Worm (Caenorhabditis elegans) whole organism, L3 larva: ENCODE data around the gene F40G9.14.

Experiments used
- ama-1 ChIP-seq: fragments of 150-350 bp; optimal IDR thresholded peaks from 2 replicates; lab custom pipeline; 2018
- ceh-82 ChIP-seq: fragments of 150-350 bp; optimal IDR thresholded peaks from 2 replicates; lab custom pipeline; 2014; ENCODE audit warnings: missing biosample characterization, missing genetic modification characterization
- nfya-1 ChIP-seq: sonication (generic microtip); optimal IDR thresholded peaks from 2 replicates; lab custom pipeline; 2017; ENCODE audit warnings: missing genetic modification characterization, mild to moderate bottlenecking, missing compliant biosample characterization, antibody characterized with exemption, moderate library complexity; ENCODE audit not compliant: insufficient read depth
- nhr-23 ChIP-seq: fragments of 150-350 bp; optimal IDR thresholded peaks from 2 replicates; lab custom pipeline; 2014; ENCODE audit warnings: missing biosample characterization, missing genetic modification reagents, missing genetic modification characterization
- nhr-76 ChIP-seq: fragments of 150-350 bp; sonication (generic microtip); optimal IDR thresholded peaks from 5 replicates; lab custom pipeline; 2014; ENCODE audit warnings: missing biosample characterization, missing genetic modification characterization
- pha-4 ChIP-seq: fragments of 150-350 bp; optimal IDR thresholded peaks from 2 replicates; lab custom pipeline; 2014; ENCODE audit warnings: missing biosample characterization, missing genetic modification reagents, missing genetic modification characterization
- unc-39 ChIP-seq: sonication (generic microtip); optimal IDR thresholded peaks from 4 replicates; lab custom pipeline; 2017; ENCODE audit warnings: missing biosample characterization, missing genetic modification characterization

DNA sequence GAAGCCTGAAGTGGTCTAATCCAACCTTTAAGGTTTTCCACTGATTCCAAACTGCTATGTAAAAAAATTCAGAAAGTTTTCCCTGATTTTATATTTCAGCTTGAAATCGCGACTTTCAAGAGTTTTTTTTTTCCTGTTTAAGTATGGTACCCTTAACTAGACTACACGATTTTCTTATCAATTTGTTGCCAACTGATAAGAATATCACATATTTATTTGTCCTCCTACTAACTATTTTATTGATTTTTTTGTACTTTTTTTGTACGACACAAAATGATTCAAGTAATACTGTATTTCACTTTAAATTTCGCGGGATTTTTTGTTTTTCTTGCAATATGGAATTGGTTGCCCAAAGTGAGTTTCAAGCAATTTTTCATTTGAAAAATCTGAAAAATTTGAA, 5.5 kb upstream of the F40G9.14 start:
- TF ChIP-seq pha-4 (tag; lab: Kevin White, UChicago) (no peak), ama-1 (lab: Kevin White, UChicago) (no peak), nfya-1 (tag; lab: Kevin White, UChicago) (no peak), unc-39 (tag; lab: Kevin White, UChicago) (no peak), ceh-82 (no peak), nhr-23 (tag; lab: Kevin White, UChicago) (no peak), nhr-76 (no peak)
